Fruit fly (Drosophila melanogaster): ENCODE results near the gene inaE.

Gene inaE

DNA sequence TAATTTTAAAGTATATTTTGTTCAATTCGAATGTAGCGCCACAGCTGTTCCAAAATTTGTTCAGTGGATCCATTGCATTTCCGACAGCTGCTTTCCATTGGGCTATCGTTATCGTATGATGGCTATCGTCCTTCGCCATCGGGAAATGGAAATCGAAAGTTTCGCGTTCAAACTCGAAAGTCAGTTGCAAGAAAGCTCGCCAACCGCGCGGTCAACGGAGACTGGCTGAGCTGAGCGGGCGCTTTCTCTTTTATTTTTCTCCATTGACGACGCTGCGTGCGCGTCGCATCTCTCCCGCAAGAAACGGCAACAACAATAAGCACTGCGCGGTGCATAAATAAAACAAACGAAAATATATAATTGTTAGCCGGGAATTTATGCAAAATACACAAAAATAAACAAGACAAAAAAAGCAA, at the start of gene inaE:
TSS of gene inaE (plus strand) at position 181 of the 416 bp plus-strand sequence.
- TF ChIP-seq kay (GFP tag; ENCODE audit: borderline replicate concordance) (no peak), CG7101 (tag; optimal IDR thresholded peaks at IDR 0.05) (peak; percentile 28), ovo (GFP tag; optimal IDR thresholded peaks at IDR 0.05) (no peak), bab1 (GFP tag; optimal IDR thresholded peaks at IDR 0.05) (peak; percentile 23), CG7045 (GFP tag; optimal IDR thresholded peaks at IDR 0.05) (no peak), CG11617 (GFP tag; optimal IDR thresholded peaks at IDR 0.05) (no peak), pad (GFP tag; optimal IDR thresholded peaks at IDR 0.05) (peak; percentile 25), Mnt (GFP tag; optimal IDR thresholded peaks at IDR 0.05) (peak; percentile 50), Clk (GFP tag; optimal IDR thresholded peaks at IDR 0.05) (no peak), CG5204 (GFP tag; optimal IDR thresholded peaks at IDR 0.05) (no peak), CG1620 (GFP tag; optimal IDR thresholded peaks at IDR 0.05) (peak; percentile 25), CG14711 (tag; optimal IDR thresholded peaks at IDR 0.05) (peak; percentile 27), CG12768 (GFP tag; optimal IDR thresholded peaks at IDR 0.05) (no peak), cnc (optimal IDR thresholded peaks at IDR 0.05) (no peak), tj (GFP tag; optimal IDR thresholded peaks at IDR 0.05) (peak; percentile 89), toe (GFP tag; optimal IDR thresholded peaks at IDR 0.05) (no peak), Crg-1 (GFP tag; optimal IDR thresholded peaks at IDR 0.05) (no peak), cic (GFP tag; optimal IDR thresholded peaks at IDR 0.05) (peak; percentile 34), CG33017 (tag; optimal IDR thresholded peaks at IDR 0.05) (no peak), Hr96 (GFP tag; optimal IDR thresholded peaks at IDR 0.05) (no peak)

- TF ChIP-seq tj (GFP tag; optimal IDR thresholded peaks at IDR 0.05) = no peak
- TF ChIP-seq pad (GFP tag; optimal IDR thresholded peaks at IDR 0.05) = peak; percentile 29
- TF ChIP-seq CG12768 (GFP tag; optimal IDR thresholded peaks at IDR 0.05) = peak; percentile 60
- TF ChIP-seq bab1 (GFP tag; optimal IDR thresholded peaks at IDR 0.05) = peak; percentile 76
- TF ChIP-seq CG11617 (GFP tag; optimal IDR thresholded peaks at IDR 0.05) = peak; percentile 49
- TF ChIP-seq CG5204 (GFP tag; optimal IDR thresholded peaks at IDR 0.05) = no peak
- TF ChIP-seq CG33017 (tag; optimal IDR thresholded peaks at IDR 0.05) = peak; percentile 82
- no peak for TF ChIP-seq toe (GFP tag; optimal IDR thresholded peaks at IDR 0.05)
- peak; percentile 80 for TF ChIP-seq CG7101 (tag; optimal IDR thresholded peaks at IDR 0.05)
- no peak for TF ChIP-seq CG1620 (GFP tag; optimal IDR thresholded peaks at IDR 0.05)
- no peak for TF ChIP-seq cic (GFP tag; optimal IDR thresholded peaks at IDR 0.05)
- TF ChIP-seq CG14711 (tag; optimal IDR thresholded peaks at IDR 0.05) = peak; percentile 76
- TF ChIP-seq CG7045 (GFP tag; optimal IDR thresholded peaks at IDR 0.05) = peak; percentile 20
Measured at dm6 chrX:13734866-13735265, 48.6 kb upstream of the inaE start.

DNA sequence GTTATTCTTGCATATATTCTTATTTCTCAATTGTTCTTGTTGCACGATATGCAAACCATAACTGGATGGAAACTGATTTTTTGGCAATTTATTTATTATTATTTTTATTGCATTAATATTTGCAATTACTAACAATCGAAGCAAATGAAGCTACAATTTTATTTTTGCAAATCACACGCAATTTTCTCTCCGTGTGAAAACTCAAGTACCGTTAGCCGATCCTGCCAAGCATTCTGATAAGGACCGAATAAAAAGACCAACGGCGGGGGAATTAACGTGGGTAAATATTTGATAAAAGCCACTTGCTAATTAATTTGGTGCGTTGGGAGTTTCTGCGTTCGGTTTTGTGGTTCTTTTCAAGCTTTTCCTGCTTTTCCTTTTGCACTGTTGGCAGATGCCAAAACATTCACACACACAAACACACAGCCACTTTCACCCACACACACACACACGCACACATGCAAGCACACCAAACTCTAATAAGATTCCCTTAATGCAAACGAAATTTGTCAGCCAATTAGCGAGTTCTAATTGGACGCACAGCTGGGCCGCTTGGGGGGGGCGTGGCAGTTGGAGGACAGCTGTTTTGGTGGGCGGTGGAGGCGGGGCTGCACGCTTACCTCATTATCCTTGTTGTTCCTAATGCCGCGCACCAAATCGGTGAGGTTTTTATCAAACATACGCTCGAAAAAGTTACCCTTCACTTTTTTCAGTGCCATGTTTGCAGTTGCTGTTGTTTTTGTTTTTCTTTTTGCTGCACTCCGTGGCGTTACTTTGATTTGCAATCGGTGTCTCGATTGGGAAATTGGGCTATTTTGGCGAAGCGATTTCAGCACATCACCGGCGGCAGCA, 48.0 kb upstream of the inaE start:
- TF ChIP-seq kay (GFP tag; ENCODE audit: borderline replicate concordance) (peak; percentile 84), tj (GFP tag; optimal IDR thresholded peaks at IDR 0.05) (peak; percentile 70), ovo (GFP tag; optimal IDR thresholded peaks at IDR 0.05) (peak; percentile 73), CG7045 (GFP tag; optimal IDR thresholded peaks at IDR 0.05) (no peak), CG14711 (tag; optimal IDR thresholded peaks at IDR 0.05) (no peak), CG11617 (GFP tag; optimal IDR thresholded peaks at IDR 0.05) (peak; percentile 9)

DNA sequence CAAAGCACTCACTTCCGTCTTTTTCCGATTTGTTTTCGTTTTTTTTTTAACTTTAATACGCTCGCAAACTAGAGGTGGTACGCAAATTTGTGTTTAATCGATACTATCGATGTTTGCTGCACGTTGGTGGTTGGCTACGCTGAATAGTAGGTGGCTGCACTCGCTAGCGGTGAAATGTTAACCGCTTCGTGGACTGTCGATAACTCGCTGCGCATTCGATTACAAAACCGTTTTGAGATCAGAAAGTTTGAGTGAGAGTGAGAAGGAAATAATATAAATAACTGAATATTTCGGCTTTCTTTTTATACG, 47.4 kb upstream of the inaE start, which contains the start of gene g:
TSS of gene g (minus strand) at position 105 of the 309 bp plus-strand sequence.
- TF ChIP-seq CG14711 (tag; optimal IDR thresholded peaks at IDR 0.05) = peak; percentile 1
- TF ChIP-seq CG7045 (GFP tag; optimal IDR thresholded peaks at IDR 0.05) = no peak
- TF ChIP-seq ovo (GFP tag; optimal IDR thresholded peaks at IDR 0.05) = peak; percentile 29
- TF ChIP-seq toe (GFP tag; optimal IDR thresholded peaks at IDR 0.05) = no peak
- TF ChIP-seq Crg-1 (GFP tag; optimal IDR thresholded peaks at IDR 0.05) = no peak
- peak; percentile 38 for TF ChIP-seq Mnt (GFP tag; optimal IDR thresholded peaks at IDR 0.05)
- peak; percentile 40 for TF ChIP-seq CG11617 (GFP tag; optimal IDR thresholded peaks at IDR 0.05)
- TF ChIP-seq tj (GFP tag; optimal IDR thresholded peaks at IDR 0.05) = no peak
- peak; percentile 18 for TF ChIP-seq bab1 (GFP tag; optimal IDR thresholded peaks at IDR 0.05)
- TF ChIP-seq pad (GFP tag; optimal IDR thresholded peaks at IDR 0.05) = no peak
- no peak for TF ChIP-seq kay (GFP tag; ENCODE audit: borderline replicate concordance)

DNA sequence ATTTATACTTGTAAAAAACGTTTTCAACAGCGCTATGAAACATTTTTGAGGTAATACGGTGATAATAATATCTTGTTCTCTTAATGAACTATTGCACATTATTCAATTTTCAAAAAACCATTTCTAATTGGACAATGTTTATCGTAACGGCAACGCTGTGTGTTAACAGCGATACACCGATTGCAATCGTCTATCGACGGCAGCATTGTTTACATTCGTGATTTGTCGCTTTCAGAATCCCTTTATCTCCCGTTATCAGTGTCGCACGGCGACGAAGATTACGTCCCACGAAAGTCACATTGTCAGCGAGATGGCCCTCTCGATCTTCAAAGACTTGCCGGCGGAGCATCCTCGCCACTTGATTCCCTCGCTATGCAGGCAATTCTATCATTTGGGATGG, 45.6 kb upstream of the inaE start, which contains the start of gene CG11134:
TSS of gene CG11134 (plus strand) at position 4 of the 400 bp plus-strand sequence.
- no peak for TF ChIP-seq cnc (optimal IDR thresholded peaks at IDR 0.05)
- TF ChIP-seq bab1 (GFP tag; optimal IDR thresholded peaks at IDR 0.05) = peak; percentile 16
- TF ChIP-seq Mnt (GFP tag; optimal IDR thresholded peaks at IDR 0.05) = no peak
- TF ChIP-seq CG14711 (tag; optimal IDR thresholded peaks at IDR 0.05) = no peak
- TF ChIP-seq Clk (GFP tag; optimal IDR thresholded peaks at IDR 0.05) = no peak
- peak; percentile 5 for TF ChIP-seq cic (GFP tag; optimal IDR thresholded peaks at IDR 0.05)
- TF ChIP-seq CG5204 (GFP tag; optimal IDR thresholded peaks at IDR 0.05) = no peak
- TF ChIP-seq Crg-1 (GFP tag; optimal IDR thresholded peaks at IDR 0.05) = no peak

- TF ChIP-seq tj (GFP tag; optimal IDR thresholded peaks at IDR 0.05) = peak; percentile 84
- peak; percentile 88 for TF ChIP-seq CG5204 (GFP tag; optimal IDR thresholded peaks at IDR 0.05)
- peak; percentile 93 for TF ChIP-seq CG33017 (tag; optimal IDR thresholded peaks at IDR 0.05)
- peak; percentile 94 for TF ChIP-seq CG14711 (tag; optimal IDR thresholded peaks at IDR 0.05)
- TF ChIP-seq CG11617 (GFP tag; optimal IDR thresholded peaks at IDR 0.05) = peak; percentile 95
- TF ChIP-seq Hr96 (GFP tag; optimal IDR thresholded peaks at IDR 0.05) = no peak
- TF ChIP-seq CG7101 (tag; optimal IDR thresholded peaks at IDR 0.05) = peak; percentile 98
- TF ChIP-seq CG1620 (GFP tag; optimal IDR thresholded peaks at IDR 0.05) = peak; percentile 87
- TF ChIP-seq CG12768 (GFP tag; optimal IDR thresholded peaks at IDR 0.05) = peak; percentile 92
- TF ChIP-seq Clk (GFP tag; optimal IDR thresholded peaks at IDR 0.05) = peak; percentile 73
- peak; percentile 90 for TF ChIP-seq ovo (GFP tag; optimal IDR thresholded peaks at IDR 0.05)
- TF ChIP-seq Mnt (GFP tag; optimal IDR thresholded peaks at IDR 0.05) = peak; percentile 87
- peak; percentile 99 for TF ChIP-seq pad (GFP tag; optimal IDR thresholded peaks at IDR 0.05)
- peak; percentile 85 for TF ChIP-seq CG7045 (GFP tag; optimal IDR thresholded peaks at IDR 0.05)
- peak; percentile 88 for TF ChIP-seq toe (GFP tag; optimal IDR thresholded peaks at IDR 0.05)
- TF ChIP-seq cic (GFP tag; optimal IDR thresholded peaks at IDR 0.05) = peak; percentile 59
- peak; percentile 97 for TF ChIP-seq bab1 (GFP tag; optimal IDR thresholded peaks at IDR 0.05)
- peak; percentile 94 for TF ChIP-seq Crg-1 (GFP tag; optimal IDR thresholded peaks at IDR 0.05)
- TF ChIP-seq cnc (optimal IDR thresholded peaks at IDR 0.05) = no peak
- TF ChIP-seq kay (GFP tag; ENCODE audit: borderline replicate concordance) = peak; percentile 75
Measured at dm6 chrX:13739411-13739888, 44.1 kb upstream of the inaE start, which contains the start of gene CG11151. Gene CG11151 (plus strand): TSS chrX:13739744.

Data from whole organism, adult.